Fruit fly (Drosophila melanogaster): Measurements from ENCODE around the gene CYLD.

CYLD gene

DNA sequence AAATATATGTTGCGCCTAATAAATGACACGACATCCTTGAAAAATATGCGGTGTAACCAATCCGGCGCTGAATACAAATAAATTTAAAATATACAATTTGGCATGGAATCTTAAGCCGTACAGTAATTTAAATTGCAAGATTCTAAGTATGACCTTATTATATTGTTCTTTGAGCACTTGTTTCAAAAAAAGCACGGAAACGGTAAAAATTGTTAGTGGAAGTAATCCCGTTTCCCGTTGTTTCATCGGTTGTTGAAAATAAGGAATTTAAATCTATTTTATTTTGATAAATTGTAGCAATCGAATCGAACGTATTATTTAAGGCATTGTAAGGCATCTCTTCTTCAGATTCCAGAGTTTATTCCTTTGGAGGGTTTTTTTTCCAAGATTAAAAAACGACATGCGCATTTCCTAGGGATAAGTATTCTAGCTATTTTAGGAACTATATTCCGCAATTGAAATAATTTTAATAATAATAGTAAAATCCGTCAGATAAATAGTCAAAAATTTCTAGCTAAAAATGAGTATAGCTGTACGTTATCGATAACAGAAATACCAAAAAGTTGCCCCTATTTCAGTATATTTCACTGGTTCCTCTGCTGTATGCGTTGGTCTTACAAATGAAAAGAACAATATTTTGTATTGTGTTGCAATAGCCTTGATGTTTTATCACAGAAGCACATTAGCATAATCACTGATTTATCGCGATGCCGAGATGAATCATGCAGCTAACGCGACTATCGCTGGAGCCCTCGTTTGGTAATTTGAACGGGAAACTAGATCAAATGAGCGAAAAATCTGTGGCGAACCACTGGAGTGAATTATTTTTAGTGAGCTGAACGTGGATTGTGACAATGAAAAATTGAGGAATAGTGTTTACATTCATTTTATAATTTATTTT is 33.7 kb upstream of the CYLD start, which contains the start of gene GATAd (continued):
- TF ChIP-seq ATbp (GFP tag; optimal IDR thresholded peaks at IDR 0.05) (no peak), CG17385 (GFP tag; optimal IDR thresholded peaks at IDR 0.05) (no peak), emc (GFP tag; optimal IDR thresholded peaks at IDR 0.05) (no peak), CG1832 (GFP tag; optimal IDR thresholded peaks at IDR 0.05) (no peak), CG6813 (GFP tag; optimal IDR thresholded peaks at IDR 0.05) (no peak), CG2199 (GFP tag; IDR thresholded peaks at IDR 0.05) (no peak), CG9876 (GFP tag; optimal IDR thresholded peaks at IDR 0.05) (no peak), CG12236 (GFP tag; optimal IDR thresholded peaks at IDR 0.05) (no peak), Bteb2 (GFP tag; optimal IDR thresholded peaks at IDR 0.05) (no peak), luna (GFP tag; optimal IDR thresholded peaks at IDR 0.05) (no peak), Eip74EF (GFP tag; optimal IDR thresholded peaks at IDR 0.05) (peak in 1 of 2 experiments; percentile 19), CG4617 (GFP tag; optimal IDR thresholded peaks at IDR 0.05; ENCODE audit: borderline replicate concordance) (peak; percentile 77), fd96Cb (tag; optimal IDR thresholded peaks at IDR 0.05) (no peak), CG13296 (GFP tag; optimal IDR thresholded peaks at IDR 0.05) (no peak), sima (GFP tag; optimal IDR thresholded peaks at IDR 0.05) (no peak), CG17361 (GFP tag; IDR thresholded peaks at IDR 0.05) (0 out of 3 replicates have a peak, but pooled peaks have one; percentile 5), croc (GFP tag; conservative IDR thresholded peaks at IDR 0.05) (no peak), ERR (GFP tag; optimal IDR thresholded peaks at IDR 0.05) (no peak), CG12391 (tag; optimal IDR thresholded peaks at IDR 0.05) (peak; percentile 29), CG17829 (tag; optimal IDR thresholded peaks at IDR 0.05) (peak; percentile 43), CG11398 (GFP tag; optimal IDR thresholded peaks at IDR 0.05) (no peak), onecut (GFP tag; IDR thresholded peaks at IDR 0.05) (no peak), CG12744 (GFP tag; optimal IDR thresholded peaks at IDR 0.05) (no peak), gem (tag; optimal IDR thresholded peaks at IDR 0.05) (peak; percentile 26), CG10147 (GFP tag; optimal IDR thresholded peaks at IDR 0.05) (peak; percentile 6), CG8089 (GFP tag; optimal IDR thresholded peaks at IDR 0.05) (no peak), CG9437 (GFP tag; optimal IDR thresholded peaks at IDR 0.05) (no peak), tin (GFP tag; optimal IDR thresholded peaks at IDR 0.05) (no peak), Camta (GFP tag; optimal IDR thresholded peaks at IDR 0.05) (no peak), HmgD (GFP tag; optimal IDR thresholded peaks at IDR 0.05) (no peak), CG15479 (GFP tag; optimal IDR thresholded peaks at IDR 0.05) (peak; percentile 64), CG6791 (GFP tag; IDR thresholded peaks at IDR 0.05; ENCODE audit: partially characterized antibody) (no peak), MBD-R2 (GFP tag; IDR thresholded peaks at IDR 0.05) (peak; percentile 19; the same call in 1 of the 2 replicates), btn (GFP tag; optimal IDR thresholded peaks at IDR 0.05) (no peak), CG16815 (GFP tag; optimal IDR thresholded peaks at IDR 0.05) (no peak), org-1 (GFP tag; optimal IDR thresholded peaks at IDR 0.05) (no peak), CG14441 (GFP tag; IDR thresholded peaks at IDR 0.05) (no peak), Dek (tag; optimal IDR thresholded peaks at IDR 0.05) (peak; percentile 15), aop (GFP tag; IDR thresholded peaks at IDR 0.05) (no peak), Vsx1 (GFP tag; optimal IDR thresholded peaks at IDR 0.05) (no peak), CG3995 (GFP tag; optimal IDR thresholded peaks at IDR 0.05) (peak; percentile 79), Nf-YA (GFP tag; IDR thresholded peaks at IDR 0.05) (no peak), Atf-2 (GFP tag; optimal IDR thresholded peaks at IDR 0.05) (no peak), CG17359 (tag; optimal IDR thresholded peaks at IDR 0.05) (no peak), lmd (GFP tag; IDR thresholded peaks at IDR 0.05) (no peak), Myb (GFP tag; optimal IDR thresholded peaks at IDR 0.05) (peak; percentile 30), Gug (GFP tag; IDR thresholded peaks at IDR 0.05) (no peak), chinmo (GFP tag; IDR thresholded peaks at IDR 0.05; ENCODE audit: partially characterized antibody) (peak; percentile 74; the same call in 1 of the 4 replicates), maf-S (GFP tag; optimal IDR thresholded peaks at IDR 0.05) (no peak)
